Worm (Caenorhabditis elegans): ENCODE results near the gene nhr-93.

Gene nhr-93

DNA sequence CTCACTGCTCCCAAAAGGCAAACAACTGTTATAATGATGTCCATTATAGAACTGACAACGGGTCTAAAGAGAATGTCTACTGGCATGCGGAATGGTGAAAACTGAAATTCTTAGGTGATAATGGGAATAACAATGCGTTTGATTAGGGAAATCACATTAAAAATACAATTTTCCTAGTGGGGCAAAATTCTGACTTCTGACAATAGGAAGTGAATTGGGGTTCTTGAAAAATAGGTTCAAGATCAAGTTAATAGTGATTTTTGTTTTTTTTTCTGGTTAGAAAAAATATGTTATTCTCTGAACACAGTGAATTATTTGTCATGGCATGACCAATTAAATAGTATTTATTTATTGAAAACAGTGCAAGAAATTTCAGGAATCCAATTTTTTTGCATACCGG, 51.4 kb downstream of the nhr-93 start, which contains the start of gene srbc-32:
srbc-32 (minus strand) TSS at position 101 of the 400 bp plus-strand sequence.
- TF ChIP-seq nhr-90 (tag; optimal IDR thresholded peaks at IDR 0.05; ENCODE audit: poor library complexity) = no peak
- TF ChIP-seq sptf-1 (tag; optimal IDR thresholded peaks at IDR 0.05) = no peak
- no peak for TF ChIP-seq lin-14 (GFP tag; optimal IDR thresholded peaks at IDR 0.05)
- TF ChIP-seq ceh-88 (GFP tag; IDR thresholded peaks at IDR 0.05) = no peak
- no peak for TF ChIP-seq mep-1 (tag; optimal IDR thresholded peaks at IDR 0.05)
- TF ChIP-seq nhr-71 (tag; optimal IDR thresholded peaks at IDR 0.05) = no peak
- TF ChIP-seq grh-1 (GFP tag; IDR thresholded peaks at IDR 0.05) = no peak
- no peak for TF ChIP-seq unc-98 (GFP tag; IDR thresholded peaks at IDR 0.05)
- no peak for TF ChIP-seq pag-3 (tag; optimal IDR thresholded peaks at IDR 0.05; ENCODE audit: borderline replicate concordance, insufficient read depth)
- no peak for TF ChIP-seq fkh-8 (tag; optimal IDR thresholded peaks at IDR 0.05)
- TF ChIP-seq C04F5.9 (tag; optimal IDR thresholded peaks at IDR 0.05) = no peak
- TF ChIP-seq unc-62 (GFP tag; optimal IDR thresholded peaks at IDR 0.05) = no peak
- TF ChIP-seq dsc-1 (tag; optimal IDR thresholded peaks at IDR 0.05) = no peak
- TF ChIP-seq nhr-20 (tag; optimal IDR thresholded peaks at IDR 0.05) = no peak
- TF ChIP-seq vab-15 (tag; optimal IDR thresholded peaks at IDR 0.05) = no peak
- no peak for TF ChIP-seq nhr-28 (tag; optimal IDR thresholded peaks at IDR 0.05)
- TF ChIP-seq lin-35 (GFP tag; optimal IDR thresholded peaks at IDR 0.05) = no peak
- no peak for TF ChIP-seq nhr-19 (GFP tag; conservative IDR thresholded peaks at IDR 0.05)
- no peak for TF ChIP-seq nhr-11 (tag; optimal IDR thresholded peaks at IDR 0.05)

All from whole organism, L1 larva.